Worm (Caenorhabditis elegans) whole organism, late embryonic: ENCODE results near the gene dsh-2.
"Not testable (repeated sequence)": the region's sequence is repeated elsewhere in the genome, so short reads cannot be mapped to it uniquely, and the experiment has no call there.

Source experiments
- T23F11.4 ChIP-seq: fragments of 200-800 bp; sonication (Bioruptor generic); optimal IDR thresholded peaks from 2 replicates; lab custom pipeline; 2018; ENCODE audit warnings: mild to moderate bottlenecking, missing genetic modification characterization, missing compliant biosample characterization
- ceh-14 ChIP-seq: sonication (generic microtip); optimal IDR thresholded peaks from 2 replicates; lab custom pipeline; 2016; ENCODE audit warnings: missing genotype, missing genetic modification characterization, missing compliant biosample characterization
- ceh-19 ChIP-seq: fragments of 200-800 bp; sonication (Bioruptor generic); optimal IDR thresholded peaks from 2 replicates; lab custom pipeline; 2018; ENCODE audit warnings: mild to moderate bottlenecking, missing genetic modification characterization, missing compliant biosample characterization
- ceh-30 ChIP-seq: fragments of 150-350 bp; optimal IDR thresholded peaks from 2 replicates; lab custom pipeline; 2014; ENCODE audit warnings: missing biosample characterization, missing genetic modification characterization
- ceh-31 ChIP-seq: sonication (generic microtip); optimal IDR thresholded peaks from 2 replicates; lab custom pipeline; 2016; ENCODE audit warnings: missing genetic modification characterization, missing compliant biosample characterization
- ceh-34 ChIP-seq: sonication (generic microtip); optimal IDR thresholded peaks from 2 replicates; lab custom pipeline; 2016; ENCODE audit warnings: mild to moderate bottlenecking, missing genetic modification characterization, missing compliant biosample characterization
- ceh-45 ChIP-seq: fragments of 200-800 bp; sonication (Bioruptor generic); IDR thresholded peaks from 2 replicates; pipeline ENCODE4 v1.3.6; 2022; ENCODE audit warnings: missing genetic modification reagents, missing genetic modification characterization, missing compliant biosample characterization
- ceh-48 ChIP-seq: sonication (generic microtip); optimal IDR thresholded peaks from 2 replicates; lab custom pipeline; 2016; ENCODE audit warnings: missing genetic modification characterization, inconsistent platforms, missing compliant biosample characterization
- ceh-6 ChIP-seq: fragments of 200-800 bp; sonication (Bioruptor generic); optimal IDR thresholded peaks from 2 replicates; lab custom pipeline; 2018; ENCODE audit warnings: mild to moderate bottlenecking, missing genetic modification characterization, missing compliant biosample characterization
- ceh-9 ChIP-seq: sonication (generic microtip); optimal IDR thresholded peaks from 2 replicates; lab custom pipeline; 2016; ENCODE audit warnings: mild to moderate bottlenecking, missing genetic modification characterization, inconsistent platforms, missing compliant biosample characterization
- che-1 ChIP-seq: sonication (generic microtip); optimal IDR thresholded peaks from 2 replicates; lab custom pipeline; 2016; ENCODE audit warnings: mild to moderate bottlenecking, missing genetic modification characterization, missing compliant biosample characterization
- ets-4 ChIP-seq: sonication (generic microtip); optimal IDR thresholded peaks from 2 replicates; lab custom pipeline; 2016; ENCODE audit warnings: missing genetic modification characterization, missing compliant biosample characterization
- hlh-13 ChIP-seq: fragments of 200-800 bp; sonication (Bioruptor generic); optimal IDR thresholded peaks from 2 replicates; lab custom pipeline; 2018; ENCODE audit warnings: mild to moderate bottlenecking, missing genetic modification characterization, missing compliant biosample characterization
- hlh-15 ChIP-seq: sonication (generic microtip); optimal IDR thresholded peaks from 2 replicates; lab custom pipeline; 2016; ENCODE audit warnings: missing genetic modification characterization, missing compliant biosample characterization
- hlh-30 ChIP-seq: sonication (generic microtip); optimal IDR thresholded peaks from 2 replicates; lab custom pipeline; 2017; ENCODE audit warnings: antibody characterized with exemption, missing genetic modification characterization, missing compliant biosample characterization; ENCODE audit not compliant: insufficient read depth
- lim-6 ChIP-seq: sonication (generic microtip); optimal IDR thresholded peaks from 2 replicates; lab custom pipeline; 2016; ENCODE audit warnings: missing genetic modification characterization, missing compliant biosample characterization
- madf-2 ChIP-seq: sonication (generic microtip); optimal IDR thresholded peaks from 2 replicates; lab custom pipeline; 2017; ENCODE audit warnings: missing genetic modification characterization, missing compliant biosample characterization
- mec-3 ChIP-seq: sonication (generic microtip); optimal IDR thresholded peaks from 2 replicates; lab custom pipeline; 2016; ENCODE audit warnings: borderline replicate concordance, missing genetic modification characterization, missing compliant biosample characterization
- nfya-1 ChIP-seq: sonication (generic microtip); optimal IDR thresholded peaks from 2 replicates; lab custom pipeline; 2017; ENCODE audit warnings: missing genetic modification characterization, mild to moderate bottlenecking, missing compliant biosample characterization, antibody characterized with exemption, moderate library complexity
- nhr-11 ChIP-seq: fragments of 150-350 bp; optimal IDR thresholded peaks from 2 replicates; lab custom pipeline; 2014; ENCODE audit warnings: missing biosample characterization, missing genetic modification characterization
- npax-4 ChIP-seq: sonication (generic microtip); optimal IDR thresholded peaks from 2 replicates; lab custom pipeline; 2016; ENCODE audit warnings: missing genetic modification characterization, missing compliant biosample characterization
- pag-3 ChIP-seq: sonication (generic microtip); optimal IDR thresholded peaks from 2 replicates; lab custom pipeline; 2016; ENCODE audit warnings: missing compliant biosample characterization, missing genetic modification characterization, borderline replicate concordance
- pat-9 ChIP-seq: fragments of 200-800 bp; sonication (Bioruptor generic); optimal IDR thresholded peaks from 2 replicates; lab custom pipeline; 2018; ENCODE audit warnings: mild to moderate bottlenecking, missing genetic modification characterization, moderate library complexity, missing compliant biosample characterization
- pax-1 ChIP-seq: fragments of 150-350 bp; optimal IDR thresholded peaks from 2 replicates; lab custom pipeline; 2014; ENCODE audit warnings: missing biosample characterization, missing genetic modification characterization
- pha-2 ChIP-seq: sonication (generic microtip); optimal IDR thresholded peaks from 2 replicates; lab custom pipeline; 2017; ENCODE audit warnings: mild to moderate bottlenecking, missing genetic modification characterization, missing compliant biosample characterization
- pha-4 ChIP-seq: fragments of 150-350 bp; optimal IDR thresholded peaks from 2 replicates; lab custom pipeline; 2018; ENCODE audit warnings: missing biosample characterization, missing genetic modification reagents, missing genetic modification characterization
- pqm-1 ChIP-seq: sonication (generic microtip); optimal IDR thresholded peaks from 2 replicates; lab custom pipeline; 2016; ENCODE audit warnings: missing genetic modification characterization, missing compliant biosample characterization
- ref-2 ChIP-seq: sonication (generic microtip); optimal IDR thresholded peaks from 2 replicates; lab custom pipeline; 2016; ENCODE audit warnings: missing genetic modification characterization, missing compliant biosample characterization
- rnt-1 ChIP-seq: sonication (generic microtip); optimal IDR thresholded peaks from 2 replicates; lab custom pipeline; 2016; ENCODE audit warnings: missing genetic modification characterization, missing compliant biosample characterization
- syd-9 ChIP-seq: sonication (generic microtip); optimal IDR thresholded peaks from 2 replicates; lab custom pipeline; 2016; ENCODE audit warnings: mild to moderate bottlenecking, missing genetic modification characterization, moderate library complexity, missing compliant biosample characterization
- tbx-2 ChIP-seq: sonication (generic microtip); optimal IDR thresholded peaks from 2 replicates; lab custom pipeline; 2016; ENCODE audit warnings: missing genetic modification characterization, missing compliant biosample characterization
- ttx-3 ChIP-seq: sonication (generic microtip); optimal IDR thresholded peaks from 2 replicates; lab custom pipeline; 2016; ENCODE audit warnings: missing genetic modification reagents, missing genetic modification characterization, missing compliant biosample characterization
- unc-42 ChIP-seq: sonication (generic microtip); optimal IDR thresholded peaks from 2 replicates; lab custom pipeline; 2016; ENCODE audit warnings: missing genotype, missing genetic modification characterization, missing compliant biosample characterization
- unc-55 ChIP-seq: sonication (generic microtip); optimal IDR thresholded peaks from 2 replicates; lab custom pipeline; 2017; ENCODE audit warnings: missing biosample characterization, missing genetic modification reagents, missing genetic modification characterization
- unc-86 ChIP-seq: sonication (generic microtip); optimal IDR thresholded peaks from 2 replicates; lab custom pipeline; 2016; ENCODE audit warnings: missing genetic modification characterization, missing compliant biosample characterization
- zip-5 ChIP-seq: sonication (generic microtip); optimal IDR thresholded peaks from 2 replicates; lab custom pipeline; 2016; ENCODE audit warnings: missing genetic modification characterization, missing compliant biosample characterization

The dsh-2 gene

ce11 chrII:5081124-5081913 is at the start of gene dsh-2:
Gene dsh-2 (minus strand): TSS chrII:5081174.
- peak; percentile 25 for TF ChIP-seq ceh-48 (tag; lab: Kevin White, UChicago)
- TF ChIP-seq nfya-1 (tag; lab: Kevin White, UChicago): peak; percentile 39
- TF ChIP-seq unc-42: peak; percentile 65
- TF ChIP-seq tbx-2: peak; percentile 32
- no peak for TF ChIP-seq hlh-15
- no peak for TF ChIP-seq lim-6 (tag; lab: Kevin White, UChicago)
- no peak for TF ChIP-seq ceh-14 (tag; lab: Kevin White, UChicago)
- peak; percentile 41 for TF ChIP-seq unc-55
- peak; percentile 52 for TF ChIP-seq hlh-30
- TF ChIP-seq pax-1 (tag; lab: Kevin White, UChicago): peak; percentile 86

ce11 chrII:5130081-5130480 is 49.1 kb upstream of the dsh-2 start, which contains the start of gene lgc-56:
Gene lgc-56 (plus strand): TSS chrII:5130381.
- no peak for TF ChIP-seq madf-2 (tag; lab: Kevin White, UChicago)
- no peak for TF ChIP-seq T23F11.4
- TF ChIP-seq pag-3: no peak
- no peak for TF ChIP-seq che-1
- TF ChIP-seq pqm-1 (tag; lab: Kevin White, UChicago): no peak
- TF ChIP-seq ceh-14 (tag; lab: Kevin White, UChicago): no peak
- no peak for TF ChIP-seq ceh-6
- TF ChIP-seq pat-9 (tag; lab: Kevin White, UChicago): no peak
- TF ChIP-seq hlh-13 (GFP tag; lab: Kevin White, UChicago): no peak
- TF ChIP-seq zip-5 (tag; lab: Kevin White, UChicago): no peak
- TF ChIP-seq nhr-11: no peak
- TF ChIP-seq ceh-30 (tag; lab: Kevin White, UChicago): no peak
- TF ChIP-seq ceh-34 (tag; lab: Kevin White, UChicago): no peak

ce11 chrII:5120612-5121011 is 39.6 kb upstream of the dsh-2 start:
- TF ChIP-seq unc-86 (tag; lab: Kevin White, UChicago) (no peak), ets-4 (tag; lab: Kevin White, UChicago) (no peak), syd-9 (tag; lab: Kevin White, UChicago) (no peak), unc-55 (peak; percentile 81), ceh-45 (GFP tag; lab: Robert Waterston, UW) (no peak), mec-3 (tag; lab: Kevin White, UChicago) (no peak), T23F11.4 (no peak)

ce11 chrII:5115733-5116132 is 34.8 kb upstream of the dsh-2 start, which contains the start of gene srsy-1:
Gene srsy-1 (plus strand): TSS chrII:5116033.
- no peak for TF ChIP-seq npax-4 (tag; lab: Kevin White, UChicago)
- TF ChIP-seq mec-3 (tag; lab: Kevin White, UChicago): no peak
- TF ChIP-seq unc-42: no peak
- TF ChIP-seq pax-1 (tag; lab: Kevin White, UChicago): no peak
- no peak for TF ChIP-seq ttx-3 (tag; lab: Kevin White, UChicago)
- no peak for TF ChIP-seq pha-4
- TF ChIP-seq pha-2: no peak
- no peak for TF ChIP-seq ceh-31 (tag; lab: Kevin White, UChicago)
- no peak for TF ChIP-seq rnt-1 (tag; lab: Kevin White, UChicago)
- no peak for TF ChIP-seq ref-2 (tag; lab: Kevin White, UChicago)

- TF ChIP-seq ceh-9 (tag; lab: Kevin White, UChicago); ceh-31 (tag; lab: Kevin White, UChicago); ceh-19 (GFP tag; lab: Kevin White, UChicago): not testable (repeated sequence)
These were observed 34.3 kb upstream of the dsh-2 start, which contains the start of gene msp-74 for ce11 chrII:5115235-5115634. Gene msp-74 (minus strand): TSS chrII:5115335.
